Worm (Caenorhabditis elegans) whole organism, L4 larva: ENCODE data around the gene F28B12.1.

Experiments used
- ama-1 ChIP-seq: fragments of 150-350 bp; optimal IDR thresholded peaks from 2 replicates; lab custom pipeline; 2014; ENCODE audit warnings: inconsistent platforms, mixed read lengths
- hif-1 ChIP-seq, 2 experiments: sonication (generic microtip); optimal IDR thresholded peaks; 2 replicates each; lab custom pipeline; 2016 to 2017; ENCODE audit warnings: missing compliant biosample characterization in 2 of 2, missing genetic modification characterization in 2 of 2, missing genetic modification reagents in 2 of 2, missing genotype in 2 of 2, mild to moderate bottlenecking in 1 of 2

DNA sequence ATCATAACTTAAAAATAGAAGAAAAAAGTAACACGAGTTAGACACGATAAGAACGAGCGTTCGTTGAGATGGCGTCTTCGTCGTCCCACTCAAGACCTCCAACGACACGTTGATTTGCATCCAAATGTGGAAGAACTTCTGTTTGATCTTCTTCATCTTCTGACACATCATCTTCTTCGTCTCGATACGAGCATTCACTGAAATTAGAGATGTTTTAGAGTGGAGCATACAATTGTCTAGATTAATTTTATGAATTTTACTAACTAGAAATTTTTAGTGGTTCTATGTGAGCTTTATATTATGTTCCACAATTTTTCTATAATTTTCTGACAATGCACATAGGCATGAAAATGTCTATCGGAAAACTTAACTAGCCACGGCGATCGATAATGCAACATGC lies 3.1 kb downstream of the F28B12.1 start:
- no peak for TF ChIP-seq hif-1 (tag; optimal IDR thresholded peaks at IDR 0.05; lab: Kevin White, UChicago)
- no peak for TF ChIP-seq ama-1 (lab: Kevin White, UChicago)
